Worm (Caenorhabditis elegans): Measurements from ENCODE around the gene ugt-19.

DNA sequence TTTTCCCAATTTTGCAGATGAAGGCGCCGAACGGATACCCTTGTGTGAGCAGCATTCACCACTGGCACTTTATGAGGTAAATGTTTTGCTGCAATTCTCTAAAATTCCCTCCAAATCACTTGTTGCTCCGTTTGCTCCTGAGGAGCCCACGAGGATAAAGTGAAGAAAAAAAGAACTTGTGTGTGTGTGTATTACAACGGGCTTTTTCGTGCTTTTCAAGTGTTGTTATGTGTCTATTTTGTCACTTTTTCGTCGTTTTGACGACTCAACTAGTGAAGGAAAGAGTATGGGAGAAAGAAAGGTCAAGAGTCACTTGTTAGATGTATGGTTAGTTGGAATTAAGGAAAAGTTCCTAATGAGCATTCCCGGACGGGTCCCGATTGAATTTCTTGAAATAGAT lies 17.7 kb downstream of the ugt-19 start:
- TF ChIP-seq unc-130 (tag; optimal IDR thresholded peaks at IDR 0.05) (no peak), blmp-1 (tag; optimal IDR thresholded peaks at IDR 0.05) (no peak), egl-13 (tag; optimal IDR thresholded peaks at IDR 0.05) (no peak), ama-1 (optimal IDR thresholded peaks at IDR 0.05) (no peak), nhr-77 (tag; optimal IDR thresholded peaks at IDR 0.05) (no peak), nhr-71 (tag; optimal IDR thresholded peaks at IDR 0.05) (no peak), egl-27 (tag; optimal IDR thresholded peaks at IDR 0.05) (no peak)
